Worm (Caenorhabditis elegans): ENCODE measurements around the gene mdt-10.

DNA sequence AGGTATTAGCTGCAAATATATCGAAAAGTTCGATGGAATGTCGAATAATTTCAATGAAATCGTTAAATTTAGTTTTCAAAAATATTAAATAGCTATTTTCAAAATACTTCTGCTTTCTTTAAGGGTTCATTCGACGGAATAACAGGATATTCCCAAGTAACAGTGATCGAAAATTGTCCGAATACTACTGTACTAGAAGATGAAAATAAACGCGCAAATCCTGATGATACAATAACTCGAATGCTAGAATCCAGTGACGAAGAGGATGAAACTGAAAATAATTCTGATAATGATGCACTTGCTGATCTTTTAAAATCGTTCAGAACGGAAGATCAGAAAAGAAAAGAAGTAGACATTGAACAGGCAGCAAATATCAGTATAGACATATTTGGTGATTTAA, 45.9 kb upstream of the mdt-10 start:
- no peak for TF ChIP-seq nhr-28 (tag; optimal IDR thresholded peaks at IDR 0.05)
- no peak for TF ChIP-seq ceh-16 (tag; optimal IDR thresholded peaks at IDR 0.05)
- no peak for TF ChIP-seq ZK546.5 (tag; optimal IDR thresholded peaks at IDR 0.05)
- TF ChIP-seq skn-1 (tag; optimal IDR thresholded peaks at IDR 0.05), result no peak
- TF ChIP-seq nhr-237 (tag; optimal IDR thresholded peaks at IDR 0.05), result no peak
- TF ChIP-seq ama-1 (optimal IDR thresholded peaks at IDR 0.05), result no peak

Measured in whole organism, L3 larva.